Worm (Caenorhabditis elegans) whole organism, L2 larva: ENCODE results near the gene fbxa-112.

ENCODE experiments used
- C34F6.9 ChIP-seq: fragments of 150-350 bp; optimal IDR thresholded peaks from 2 replicates; lab custom pipeline; 2014; ENCODE audit warnings: missing biosample characterization, missing genetic modification characterization
- F13H6.1 ChIP-seq: sonication (generic microtip); optimal IDR thresholded peaks from 2 replicates; lab custom pipeline; 2016; ENCODE audit warnings: missing genetic modification characterization, missing compliant biosample characterization
- R02D3.7 ChIP-seq: fragments of 150-350 bp; optimal IDR thresholded peaks from 2 replicates; lab custom pipeline; 2014; ENCODE audit warnings: missing biosample characterization, missing genetic modification characterization
- Y55F3AM.14 ChIP-seq: fragments of 200-800 bp; sonication (Bioruptor generic); optimal IDR thresholded peaks from 2 replicates; lab custom pipeline; 2018; ENCODE audit warnings: mild to moderate bottlenecking, missing genetic modification characterization, missing compliant biosample characterization
- alr-1 ChIP-seq: fragments of 150-350 bp; optimal IDR thresholded peaks from 2 replicates; lab custom pipeline; 2014; ENCODE audit warnings: missing biosample characterization, missing genetic modification characterization
- ama-1 ChIP-seq: fragments of 150-350 bp; optimal IDR thresholded peaks from 2 replicates; lab custom pipeline; 2018; ENCODE audit warnings: inconsistent platforms
- blmp-1 ChIP-seq: sonication (generic microtip); optimal IDR thresholded peaks from 2 replicates; lab custom pipeline; 2017; ENCODE audit warnings: missing genetic modification characterization, mild to moderate bottlenecking, missing compliant biosample characterization, antibody characterized with exemption, moderate library complexity; ENCODE audit not compliant: insufficient read depth
- ceh-16 ChIP-seq: fragments of 150-350 bp; optimal IDR thresholded peaks from 2 replicates; lab custom pipeline; 2014; ENCODE audit warnings: missing biosample characterization, missing genetic modification characterization
- crh-2 ChIP-seq: sonication (generic microtip); optimal IDR thresholded peaks from 2 replicates; lab custom pipeline; 2017; ENCODE audit warnings: missing biosample characterization, missing genetic modification characterization
- dmd-4 ChIP-seq: sonication (generic microtip); optimal IDR thresholded peaks from 2 replicates; lab custom pipeline; 2017; ENCODE audit warnings: missing biosample characterization, missing genetic modification characterization
- egl-27 ChIP-seq: sonication (generic microtip); optimal IDR thresholded peaks from 3 replicates; lab custom pipeline; 2017; ENCODE audit warnings: missing biosample characterization, missing genetic modification reagents, missing genetic modification characterization
- elt-1 ChIP-seq: fragments of 150-350 bp; optimal IDR thresholded peaks from 2 replicates; lab custom pipeline; 2014; ENCODE audit warnings: missing biosample characterization, missing genetic modification characterization
- elt-3 ChIP-seq: sonication (generic microtip); optimal IDR thresholded peaks from 2 replicates; lab custom pipeline; 2017; ENCODE audit warnings: missing biosample characterization, missing genetic modification characterization
- fos-1 ChIP-seq: fragments of 150-350 bp; optimal IDR thresholded peaks from 2 replicates; lab custom pipeline; 2014; ENCODE audit warnings: missing biosample characterization, missing genetic modification characterization
- lin-11 ChIP-seq: fragments of 150-350 bp; sonication (generic microtip); optimal IDR thresholded peaks from 2 replicates; lab custom pipeline; 2014; ENCODE audit warnings: missing biosample characterization, missing genetic modification characterization, inconsistent platforms, mixed read lengths
- lin-13 ChIP-seq: fragments of 150-350 bp; optimal IDR thresholded peaks from 2 replicates; lab custom pipeline; 2014; ENCODE audit warnings: missing biosample characterization, missing genetic modification reagents, missing genetic modification characterization
- mab-5 ChIP-seq: fragments of 150-350 bp; optimal IDR thresholded peaks from 2 replicates; lab custom pipeline; 2014; ENCODE audit warnings: missing biosample characterization, missing genetic modification characterization
- mbf-1 ChIP-seq: sonication (generic microtip); optimal IDR thresholded peaks from 2 replicates; lab custom pipeline; 2017; ENCODE audit warnings: missing biosample characterization, missing genetic modification characterization
- mdl-1 ChIP-seq, 2 experiments: fragments of 150-350 bp in 1 of 2; sonication (generic microtip) in 1 of 2; optimal IDR thresholded peaks; 2 replicates each; lab custom pipeline; 2017; ENCODE audit warnings: missing biosample characterization in 2 of 2, missing genetic modification characterization in 2 of 2
- nhr-10 ChIP-seq: sonication (generic microtip); optimal IDR thresholded peaks from 2 replicates; lab custom pipeline; 2017; ENCODE audit warnings: missing biosample characterization, missing genetic modification characterization
- nhr-12 ChIP-seq: fragments of 150-350 bp; optimal IDR thresholded peaks from 2 replicates; lab custom pipeline; 2014; ENCODE audit warnings: missing biosample characterization, missing genetic modification characterization
- nhr-129 ChIP-seq: fragments of 150-350 bp; optimal IDR thresholded peaks from 2 replicates; lab custom pipeline; 2014; ENCODE audit warnings: missing biosample characterization, missing genetic modification characterization
- nhr-21 ChIP-seq: fragments of 150-350 bp; optimal IDR thresholded peaks from 2 replicates; lab custom pipeline; 2014; ENCODE audit warnings: missing biosample characterization, missing genetic modification characterization
- nhr-23 ChIP-seq: fragments of 150-350 bp; optimal IDR thresholded peaks from 2 replicates; lab custom pipeline; 2014; ENCODE audit warnings: missing biosample characterization, missing genetic modification reagents, missing genetic modification characterization
- nhr-25 ChIP-seq: fragments of 150-350 bp; sonication (generic microtip); optimal IDR thresholded peaks from 3 replicates; lab custom pipeline; 2014; ENCODE audit warnings: missing biosample characterization, missing genetic modification characterization
- nhr-77 ChIP-seq: fragments of 150-350 bp; optimal IDR thresholded peaks from 2 replicates; lab custom pipeline; 2014; ENCODE audit warnings: missing biosample characterization, missing genetic modification characterization
- peb-1 ChIP-seq: fragments of 150-350 bp; optimal IDR thresholded peaks from 2 replicates; lab custom pipeline; 2014; ENCODE audit warnings: missing biosample characterization, missing genetic modification characterization
- sem-4 ChIP-seq: fragments of 150-350 bp; optimal IDR thresholded peaks from 2 replicates; lab custom pipeline; 2014; ENCODE audit warnings: missing biosample characterization, missing genetic modification reagents, missing genetic modification characterization
- skn-1 ChIP-seq: sonication (generic microtip); optimal IDR thresholded peaks from 2 replicates; lab custom pipeline; 2017; ENCODE audit warnings: missing biosample characterization, missing genetic modification characterization
- sma-3 ChIP-seq: sonication (generic microtip); optimal IDR thresholded peaks from 2 replicates; lab custom pipeline; 2016; ENCODE audit warnings: missing genetic modification reagents, missing genetic modification characterization, missing compliant biosample characterization
- sma-9 ChIP-seq, 2 experiments: fragments of 150-350 bp in 1 of 2; sonication (generic microtip) in 1 of 2; optimal IDR thresholded peaks; 2 replicates each; lab custom pipeline; 2014 to 2016; ENCODE audit warnings: missing genetic modification characterization in 2 of 2, mild to moderate bottlenecking in 1 of 2, missing biosample characterization in 1 of 2, missing compliant biosample characterization in 1 of 2, missing genetic modification reagents in 1 of 2, moderate library complexity in 1 of 2
- unc-39 ChIP-seq: fragments of 150-350 bp; optimal IDR thresholded peaks from 2 replicates; lab custom pipeline; 2014; ENCODE audit warnings: missing biosample characterization, missing genetic modification characterization
- unc-55 ChIP-seq: fragments of 150-350 bp; sonication (generic microtip); optimal IDR thresholded peaks from 3 replicates; lab custom pipeline; 2014; ENCODE audit warnings: missing biosample characterization, missing genetic modification reagents, missing genetic modification characterization
- unc-62 ChIP-seq: fragments of 150-350 bp; optimal IDR thresholded peaks from 2 replicates; lab custom pipeline; 2014; ENCODE audit warnings: missing biosample characterization, missing genetic modification reagents, missing genetic modification characterization
- zag-1 ChIP-seq: fragments of 150-350 bp; optimal IDR thresholded peaks from 2 replicates; lab custom pipeline; 2014; ENCODE audit warnings: missing biosample characterization, missing genetic modification characterization
- ztf-1 ChIP-seq: fragments of 200-800 bp; sonication (Bioruptor generic); conservative IDR thresholded peaks from 2 replicates; pipeline ENCODE4 v1.3.6; 2022; ENCODE audit warnings: missing genetic modification characterization, missing compliant biosample characterization
- ztf-4 ChIP-seq: fragments of 150-350 bp; optimal IDR thresholded peaks from 2 replicates; lab custom pipeline; 2014; ENCODE audit warnings: missing biosample characterization, missing genetic modification characterization

fbxa-112 gene

DNA sequence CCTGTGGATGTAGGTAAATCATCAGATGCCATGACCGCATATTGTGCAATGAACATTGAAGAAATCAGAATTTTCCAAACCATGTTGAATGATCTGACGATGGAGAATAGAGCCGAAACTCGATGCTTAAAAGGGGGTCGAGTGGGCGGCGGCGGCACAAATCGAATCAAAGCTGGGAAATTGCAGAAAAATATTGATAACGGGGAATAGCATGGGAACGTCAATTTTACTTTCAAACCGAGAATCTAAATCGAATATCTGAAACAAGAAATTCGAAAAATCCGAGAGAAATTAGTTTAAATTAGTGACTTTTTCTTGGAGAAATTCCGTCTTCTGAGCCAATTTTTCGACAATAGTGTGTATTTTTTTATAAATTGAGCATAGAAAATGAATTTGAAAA is 31.8 kb downstream of the fbxa-112 start, which contains the start of gene F09C6.10:
Gene F09C6.10 (minus strand): TSS at position 101 of the 400 bp plus-strand sequence.
- no peak for TF ChIP-seq crh-2
- no peak for TF ChIP-seq ztf-1 (GFP tag; lab: Robert Waterston, UW)
- no peak for TF ChIP-seq nhr-77 (tag; lab: Kevin White, UChicago)
- no peak for TF ChIP-seq fos-1 (tag; lab: Kevin White, UChicago)

DNA sequence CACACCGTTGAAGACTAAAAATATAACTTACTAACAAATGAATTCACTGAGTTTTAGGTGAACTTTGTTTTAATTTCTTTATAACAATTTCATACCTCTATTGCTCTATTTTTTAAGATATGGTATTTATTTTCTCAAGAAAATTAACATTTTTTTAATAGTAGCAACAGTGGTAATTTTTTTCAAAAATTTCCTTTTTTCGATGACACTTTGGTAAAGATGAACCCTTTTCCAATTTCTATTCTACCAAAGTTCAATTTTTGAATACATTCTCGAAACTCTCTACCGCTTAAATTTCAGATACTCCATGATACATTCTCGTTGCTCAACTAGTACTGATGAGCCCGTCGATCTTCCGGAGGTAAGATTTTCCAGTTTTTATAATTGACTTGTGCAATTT is 36.0 kb downstream of the fbxa-112 start, which contains the start of gene nhr-116:
Gene nhr-116 (plus strand): TSS at position 301 of the 400 bp plus-strand sequence.
- TF ChIP-seq ama-1 (lab: Kevin White, UChicago) (no peak), nhr-10 (tag; lab: Kevin White, UChicago) (no peak), Y55F3AM.14 (no peak), C34F6.9 (tag; lab: Kevin White, UChicago) (no peak), egl-27 (tag; lab: Kevin White, UChicago) (no peak), peb-1 (no peak), mbf-1 (tag; lab: Kevin White, UChicago) (no peak), skn-1 (tag; lab: Kevin White, UChicago) (no peak), nhr-129 (no peak), blmp-1 (tag; lab: Kevin White, UChicago) (no peak), unc-39 (tag; lab: Kevin White, UChicago) (no peak), mab-5 (tag; lab: Kevin White, UChicago) (no peak), mdl-1 (tag; optimal IDR thresholded peaks at IDR 0.05; lab: Kevin White, UChicago) (no peak), nhr-25 (tag; lab: Kevin White, UChicago) (no peak), fos-1 (tag; lab: Kevin White, UChicago) (no peak), elt-3 (no peak)

- TF ChIP-seq fos-1 (tag; lab: Kevin White, UChicago), result peak; percentile 44
- TF ChIP-seq F13H6.1 (tag; lab: Kevin White, UChicago), result no peak
Measured at ce11 chrV:16911294-16911693, 36.6 kb downstream of the fbxa-112 start.

DNA sequence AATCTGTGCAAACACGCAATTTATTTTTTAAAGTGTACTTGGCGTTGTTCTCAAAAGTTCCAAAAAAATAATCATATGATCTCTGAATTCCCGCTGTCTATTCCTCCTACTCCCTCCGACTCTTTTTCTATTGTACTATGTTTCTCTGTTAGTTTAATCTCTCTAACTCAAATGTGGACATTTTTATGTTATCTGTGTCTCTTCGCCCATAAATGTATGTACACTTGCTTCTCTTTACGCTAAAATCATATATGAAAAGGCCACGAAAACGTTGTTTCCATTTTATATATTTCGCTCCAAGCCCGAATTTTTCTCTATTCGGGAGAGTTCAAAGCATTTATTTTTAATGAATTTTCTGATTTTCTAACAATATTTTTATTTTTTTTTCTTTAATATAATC is 37.0 kb downstream of the fbxa-112 start:
- TF ChIP-seq ceh-16 (tag; lab: Kevin White, UChicago) (no peak), sma-9 (GFP tag; optimal IDR thresholded peaks at IDR 0.05; lab: Kevin White, UChicago) (peak; percentile 7), sma-9 (tag; optimal IDR thresholded peaks at IDR 0.05; lab: Kevin White, UChicago) (no peak), nhr-129 (peak; percentile 6), unc-55 (GFP tag; lab: Kevin White, UChicago) (peak; percentile 18)

DNA sequence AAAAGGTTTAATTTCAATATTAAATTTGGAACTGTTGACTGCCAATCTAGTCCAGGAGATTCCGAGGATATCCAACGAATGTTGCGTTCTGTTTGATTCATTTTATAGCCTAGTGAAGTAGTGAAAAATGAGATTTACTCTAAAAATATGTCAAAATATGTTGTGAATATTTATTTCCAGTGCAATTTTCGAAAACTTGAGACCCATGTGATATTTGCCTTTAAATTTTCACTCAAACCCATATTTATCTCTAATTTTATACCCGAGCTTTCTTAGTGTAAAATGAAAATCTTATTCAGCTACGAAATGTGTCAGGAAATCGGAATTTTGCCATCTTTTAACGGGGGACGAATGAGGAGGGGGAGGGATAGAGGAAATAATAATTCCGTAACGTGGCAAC is 38.0 kb downstream of the fbxa-112 start, which contains the start of gene F09C6.16:
Gene F09C6.16 (minus strand): TSS at position 101 of the 400 bp plus-strand sequence.
- TF ChIP-seq dmd-4 (tag; lab: Kevin White, UChicago) (no peak), lin-13 (GFP tag; lab: Kevin White, UChicago) (no peak), nhr-129 (no peak), nhr-23 (no peak), unc-62 (GFP tag; lab: Kevin White, UChicago) (no peak), alr-1 (tag; lab: Kevin White, UChicago) (no peak), nhr-25 (tag; lab: Kevin White, UChicago) (no peak), R02D3.7 (tag; lab: Kevin White, UChicago) (no peak), sem-4 (tag; lab: Kevin White, UChicago) (no peak), nhr-12 (no peak), sma-3 (no peak), zag-1 (tag; lab: Kevin White, UChicago) (no peak)

DNA sequence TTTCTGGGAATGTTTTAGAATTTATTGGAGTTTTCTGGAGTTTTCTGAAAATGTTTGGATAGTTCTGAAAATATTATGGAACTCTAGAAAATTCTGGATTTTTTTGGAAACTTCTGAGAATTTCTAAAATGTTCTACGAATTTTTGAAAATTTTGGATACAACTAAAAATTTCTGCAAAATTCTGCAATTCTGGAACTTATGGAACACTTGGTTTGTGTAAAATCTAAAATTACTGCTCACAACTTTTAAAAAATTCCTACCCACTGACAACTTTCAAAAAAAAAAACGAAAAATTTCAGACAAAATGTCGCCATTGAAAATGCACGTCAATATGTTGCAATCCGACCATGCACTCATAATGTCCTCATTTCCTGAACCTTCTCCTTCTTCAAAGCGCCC is 43.3 kb downstream of the fbxa-112 start, which contains the start of gene nhr-262:
Gene nhr-262 (plus strand): TSS at position 301 of the 400 bp plus-strand sequence.
- TF ChIP-seq sma-9 (GFP tag; optimal IDR thresholded peaks at IDR 0.05; lab: Kevin White, UChicago) (no peak), sma-9 (tag; optimal IDR thresholded peaks at IDR 0.05; lab: Kevin White, UChicago) (no peak), dmd-4 (tag; lab: Kevin White, UChicago) (no peak), elt-1 (tag; lab: Kevin White, UChicago) (no peak), F13H6.1 (tag; lab: Kevin White, UChicago) (no peak), alr-1 (tag; lab: Kevin White, UChicago) (no peak), nhr-21 (tag; lab: Kevin White, UChicago) (no peak), nhr-23 (no peak), nhr-10 (tag; lab: Kevin White, UChicago) (no peak), mbf-1 (tag; lab: Kevin White, UChicago) (no peak), elt-3 (no peak), lin-13 (GFP tag; lab: Kevin White, UChicago) (no peak), ztf-4 (no peak), zag-1 (tag; lab: Kevin White, UChicago) (no peak), sma-3 (no peak), lin-11 (no peak)
